Fruit fly (Drosophila melanogaster) whole organism, embryonic: Measurements from ENCODE around the gene Spn28Dc.
A peak's percentile ranks its signal among the peaks of the same experiment; 100 is the strongest.

ENCODE experiments used
- C15 ChIP-seq: fragments of 200-800 bp; sonication (Bioruptor generic); IDR thresholded peaks from 3 replicates; pipeline ENCODE4 v1.3.6; 2022; ENCODE audit warnings: missing biosample characterization, missing genetic modification characterization
- CG10267 ChIP-seq: fragments of 200-800 bp; sonication (Bioruptor generic); optimal IDR thresholded peaks from 2 replicates; lab custom pipeline; 2018; ENCODE audit warnings: missing biosample characterization, mild to moderate bottlenecking, missing genetic modification characterization, moderate library complexity
- CG11456 ChIP-seq: fragments of 200-800 bp; sonication (Bioruptor generic); IDR thresholded peaks from 3 replicates; pipeline ENCODE4 v1.3.6; 2022; ENCODE audit warnings: missing biosample characterization, missing genetic modification characterization
- CG13775 ChIP-seq: fragments of 200-800 bp; sonication (Bioruptor generic); optimal IDR thresholded peaks from 3 replicates; lab custom pipeline; 2017; ENCODE audit warnings: missing biosample characterization, mild to moderate bottlenecking, missing genetic modification characterization
- CG13894 ChIP-seq: fragments of 200-800 bp; sonication (Bioruptor generic); optimal IDR thresholded peaks from 3 replicates; lab custom pipeline; 2018; ENCODE audit warnings: missing biosample characterization, mild to moderate bottlenecking, missing genetic modification characterization, moderate library complexity
- CG14667 ChIP-seq: fragments of 200-800 bp; sonication (Bioruptor generic); IDR thresholded peaks from 2 replicates; pipeline ENCODE4 v1.3.6; 2022; ENCODE audit warnings: missing biosample characterization, missing genetic modification characterization
- CG17328 ChIP-seq: fragments of 200-800 bp; sonication (Bioruptor generic); IDR thresholded peaks from 2 replicates; pipeline ENCODE4 v1.3.6; 2022; ENCODE audit warnings: missing biosample characterization, missing genetic modification characterization
- CG1832 ChIP-seq: fragments of 200-800 bp; sonication (Bioruptor generic); optimal IDR thresholded peaks from 2 replicates; lab custom pipeline; 2017; ENCODE audit warnings: missing biosample characterization, mild to moderate bottlenecking, missing genetic modification characterization, inconsistent platforms
- CG2129 ChIP-seq: fragments of 200-800 bp; sonication (Bioruptor generic); IDR thresholded peaks from 2 replicates; pipeline ENCODE4 v1.3.6; 2022; ENCODE audit warnings: missing biosample characterization, missing genetic modification characterization; ENCODE audit not compliant: partially characterized antibody
- CG2199 ChIP-seq: fragments of 200-800 bp; sonication (Bioruptor generic); IDR thresholded peaks from 3 replicates; pipeline ENCODE4 v1.3.6; 2022; ENCODE audit warnings: missing biosample characterization, missing genetic modification characterization
- CG42726 ChIP-seq: fragments of 200-800 bp; sonication (Bioruptor generic); IDR thresholded peaks from 2 replicates; pipeline ENCODE4 v1.3.6; 2022; ENCODE audit warnings: missing biosample characterization, missing genetic modification characterization; ENCODE audit not compliant: partially characterized antibody
- CG6689 ChIP-seq: fragments of 200-800 bp; sonication (Bioruptor generic); IDR thresholded peaks from 2 replicates; pipeline ENCODE4 v1.3.6; 2022; ENCODE audit warnings: missing biosample characterization, missing genetic modification characterization
- CG7963 ChIP-seq: fragments of 200-800 bp; sonication (Bioruptor generic); IDR thresholded peaks from 3 replicates; pipeline ENCODE4 v1.3.6; 2022; ENCODE audit warnings: missing biosample characterization, missing genetic modification characterization; ENCODE audit not compliant: partially characterized antibody
- Deaf1 ChIP-seq: fragments of 200-800 bp; optimal IDR thresholded peaks from 3 replicates; lab custom pipeline; 2019; ENCODE audit warnings: missing biosample characterization, mild to moderate bottlenecking, missing genetic modification characterization, moderate library complexity
- Dip2 ChIP-seq: fragments of 200-800 bp; sonication (Bioruptor generic); IDR thresholded peaks from 2 replicates; pipeline ENCODE4 v1.3.6; 2022; ENCODE audit warnings: missing biosample characterization, missing genetic modification characterization
- Doc2 ChIP-seq: fragments of 200-800 bp; sonication (Bioruptor generic); IDR thresholded peaks from 2 replicates; pipeline ENCODE4 v1.3.6; 2022; ENCODE audit warnings: missing biosample characterization, missing genetic modification characterization
- Drgx ChIP-seq: fragments of 200-800 bp; sonication (Bioruptor generic); IDR thresholded peaks from 2 replicates; pipeline ENCODE4 v1.3.6; 2022; ENCODE audit warnings: missing biosample characterization, missing genetic modification characterization
- Ets65A ChIP-seq: fragments of 200-800 bp; sonication (Bioruptor generic); peaks from one replicate; lab custom pipeline; 2016; ENCODE audit warnings: missing biosample characterization, missing genetic modification characterization
- HmgZ ChIP-seq: fragments of 200-800 bp; sonication (Bioruptor generic); optimal IDR thresholded peaks from 2 replicates; lab custom pipeline; 2018; ENCODE audit warnings: missing biosample characterization, mild to moderate bottlenecking, missing genetic modification characterization
- Jarid2 ChIP-seq: fragments of 200-800 bp; sonication (Bioruptor generic); optimal IDR thresholded peaks from 3 replicates; lab custom pipeline; 2017; ENCODE audit warnings: mild to moderate bottlenecking, missing biosample characterization, missing genetic modification reagents, missing genetic modification characterization
- NFAT ChIP-seq: fragments of 200-800 bp; sonication (Bioruptor generic); IDR thresholded peaks from 2 replicates; pipeline ENCODE4 v1.3.6; 2022; ENCODE audit warnings: missing biosample characterization, missing genetic modification characterization
- Scr ChIP-seq: fragments of 200-800 bp; sonication (Bioruptor generic); IDR thresholded peaks from 2 replicates; pipeline ENCODE4 v1.3.6; 2022; ENCODE audit warnings: missing biosample characterization, missing genetic modification characterization; ENCODE audit not compliant: partially characterized antibody
- Tbp ChIP-seq: fragments of >200 bp; optimal IDR thresholded peaks from 2 replicates; lab custom pipeline; 2018; ENCODE audit warnings: missing biosample characterization, missing genetic modification characterization
- abd-A ChIP-seq: fragments of 200-800 bp; sonication (Bioruptor generic); optimal IDR thresholded peaks from 3 replicates; lab custom pipeline; 2019; ENCODE audit warnings: missing biosample characterization, mild to moderate bottlenecking, missing genetic modification characterization, moderate library complexity
- ac ChIP-seq: fragments of 200-800 bp; sonication (Bioruptor generic); optimal IDR thresholded peaks from 3 replicates; lab custom pipeline; 2017; ENCODE audit warnings: missing biosample characterization, mild to moderate bottlenecking, missing genetic modification characterization
- bcd ChIP-seq: fragments of 200-800 bp; sonication (Bioruptor generic); optimal IDR thresholded peaks from 2 replicates; lab custom pipeline; 2017; ENCODE audit warnings: missing biosample characterization, mild to moderate bottlenecking, missing genetic modification characterization
- bsh ChIP-seq, 2 experiments: fragments of 200-800 bp; sonication (Bioruptor generic); optimal IDR thresholded peaks; 2 replicates each; lab custom pipeline; 2017 to 2018; ENCODE audit warnings: mild to moderate bottlenecking in 2 of 2, missing biosample characterization in 2 of 2, missing genetic modification characterization in 2 of 2, moderate library complexity in 1 of 2
- cwo ChIP-seq: fragments of 200-800 bp; sonication (Bioruptor generic); optimal IDR thresholded peaks from 3 replicates; lab custom pipeline; 2017; ENCODE audit warnings: missing biosample characterization, missing genetic modification characterization, mild to moderate bottlenecking, moderate library complexity, missing genetic modification reagents
- dmrt11E ChIP-seq: fragments of 200-800 bp; sonication (Bioruptor generic); optimal IDR thresholded peaks from 3 replicates; lab custom pipeline; 2018; ENCODE audit warnings: missing biosample characterization, mild to moderate bottlenecking, missing genetic modification characterization, moderate library complexity
- exex ChIP-seq: fragments of 200-800 bp; sonication (Bioruptor generic); optimal IDR thresholded peaks from 4 replicates; lab custom pipeline; 2018; ENCODE audit warnings: missing biosample characterization, mild to moderate bottlenecking, missing genetic modification characterization, moderate library complexity
- her ChIP-seq: fragments of 200-800 bp; sonication (Bioruptor generic); optimal IDR thresholded peaks from 2 replicates; lab custom pipeline; 2016; ENCODE audit warnings: missing biosample characterization, missing genetic modification characterization
- hkb ChIP-seq, 2 experiments: fragments of 200-800 bp in 1 of 2; fragments of >200 bp in 1 of 2; sonication (Bioruptor generic) in 1 of 2; IDR thresholded peaks in 1 of 2; optimal IDR thresholded peaks in 1 of 2; 2 replicates each; pipeline versions ENCODE4 v1.3.6 to Lab custom; 2017 to 2022; ENCODE audit warnings: missing biosample characterization in 1 of 2, missing genetic modification characterization in 1 of 2
- hth ChIP-seq: fragments of >200 bp; optimal IDR thresholded peaks from 2 replicates; lab custom pipeline; 2017; ENCODE audit warnings: inconsistent platforms
- ken ChIP-seq: fragments of 200-800 bp; sonication (Bioruptor generic); IDR thresholded peaks from 3 replicates; pipeline ENCODE4 v1.3.6; 2022; ENCODE audit warnings: missing biosample characterization, missing genetic modification characterization
- odd ChIP-seq: fragments of 200-800 bp; sonication (Bioruptor generic); optimal IDR thresholded peaks from 2 replicates; lab custom pipeline; 2017; ENCODE audit warnings: missing biosample characterization, mild to moderate bottlenecking, missing genetic modification characterization
- org-1 ChIP-seq: fragments of 200-800 bp; sonication (Bioruptor generic); optimal IDR thresholded peaks from 2 replicates; lab custom pipeline; 2017; ENCODE audit warnings: missing biosample characterization, missing genetic modification characterization
- p53 ChIP-seq: fragments of 200-800 bp; sonication (Bioruptor generic); optimal IDR thresholded peaks from 2 replicates; lab custom pipeline; 2016; ENCODE audit warnings: missing biosample characterization, missing genetic modification characterization
- prd ChIP-seq, 3 experiments: fragments of >200 bp in 2 of 3; fragments of 200-800 bp in 1 of 3; sonication (Bioruptor generic) in 1 of 3; optimal IDR thresholded peaks in 2 of 3; IDR thresholded peaks in 1 of 3; 2 replicates in 2 of 3; 3 replicates in 1 of 3; pipeline versions ENCODE4 v1.3.6 to Lab custom; 2017 to 2022; ENCODE audit warnings: missing biosample characterization in 1 of 3, missing genetic modification characterization in 1 of 3
- ssp ChIP-seq: fragments of 200-800 bp; sonication (Bioruptor generic); IDR thresholded peaks from 2 replicates; pipeline ENCODE4 v1.3.6; 2022; ENCODE audit warnings: missing biosample characterization, missing genetic modification characterization
- tup ChIP-seq: fragments of 200-800 bp; sonication (Bioruptor generic); optimal IDR thresholded peaks from 2 replicates; lab custom pipeline; 2016; ENCODE audit warnings: missing biosample characterization, mild to moderate bottlenecking, missing genetic modification characterization, moderate library complexity
- vvl ChIP-seq: fragments of 200-800 bp; sonication (Bioruptor generic); IDR thresholded peaks from 2 replicates; pipeline ENCODE4 v1.3.6; 2022; ENCODE audit warnings: missing biosample characterization, missing genetic modification characterization
- wek ChIP-seq: fragments of 200-800 bp; sonication (Bioruptor generic); optimal IDR thresholded peaks from 3 replicates; lab custom pipeline; 2018; ENCODE audit warnings: missing biosample characterization, mild to moderate bottlenecking, missing genetic modification characterization, moderate library complexity

The Spn28Dc gene

DNA sequence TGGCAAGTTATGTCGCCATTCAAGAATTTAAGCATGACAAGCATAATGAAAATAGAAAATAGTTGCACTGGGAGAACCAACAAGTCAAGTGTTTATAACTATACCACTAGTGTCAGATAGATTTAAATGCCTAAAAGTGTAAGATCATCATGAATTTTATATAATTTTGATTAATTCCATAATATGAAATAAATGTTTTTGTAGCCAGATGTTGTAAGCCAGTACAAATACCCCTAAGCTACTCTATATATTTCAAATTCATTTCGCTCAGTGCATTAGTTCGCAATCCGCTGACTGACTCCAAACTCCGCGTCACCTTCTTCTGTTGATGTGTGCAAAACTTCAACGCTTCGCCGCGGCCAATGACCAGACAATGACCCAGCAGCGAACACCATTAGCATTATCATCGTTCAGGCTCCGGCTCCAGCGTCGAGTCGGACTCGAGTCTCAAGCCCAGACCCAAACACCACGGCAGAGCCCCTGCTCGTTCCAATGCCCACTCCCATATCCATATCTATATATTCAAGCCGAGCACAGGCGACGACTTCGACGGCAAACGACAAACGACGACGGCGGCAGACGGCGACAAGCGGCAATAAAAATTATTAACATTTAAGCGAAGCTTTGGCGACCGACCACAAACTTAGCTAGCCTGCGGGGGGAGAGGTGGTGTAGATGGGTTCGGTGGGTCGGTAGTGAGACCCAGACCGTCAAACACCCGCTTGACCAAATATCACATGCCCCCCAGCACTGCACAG is 50.5 kb downstream of the Spn28Dc start (continued):
- TF ChIP-seq Jarid2 (GFP tag; lab: Kevin White, UChicago): no peak
- TF ChIP-seq org-1 (GFP tag; lab: Kevin White, UChicago): no peak
- no peak for TF ChIP-seq bsh (GFP tag; optimal IDR thresholded peaks at IDR 0.05; lab: Kevin White, UChicago)
- TF ChIP-seq CG7963 (GFP tag; lab: Robert Waterston, UW): no peak
- TF ChIP-seq prd (optimal IDR thresholded peaks at IDR 0.05; lab: Kevin White, UChicago): no peak
- no peak for TF ChIP-seq prd (GFP tag; IDR thresholded peaks at IDR 0.05; lab: Robert Waterston, UW)
- no peak for TF ChIP-seq dmrt11E
- TF ChIP-seq Ets65A (GFP tag; lab: Kevin White, UChicago): no peak
- peak; percentile 29; the same call in 1 of the 2 replicates for TF ChIP-seq NFAT (GFP tag; lab: Robert Waterston, UW)
- TF ChIP-seq her (GFP tag; lab: Kevin White, UChicago): no peak
- no peak for TF ChIP-seq hkb (optimal IDR thresholded peaks at IDR 0.05; lab: Kevin White, UChicago)
- TF ChIP-seq hkb (GFP tag; IDR thresholded peaks at IDR 0.05; lab: Robert Waterston, UW): no peak
- TF ChIP-seq CG13894 (tag; lab: Kevin White, UChicago): peak; percentile 81
- TF ChIP-seq tup: no peak
- TF ChIP-seq Tbp (GFP tag; lab: Kevin White, UChicago): no peak
- no peak for TF ChIP-seq C15 (GFP tag; lab: Robert Waterston, UW)
- TF ChIP-seq p53: no peak
- TF ChIP-seq CG2199: 0 out of 3 replicates have a peak, but pooled peaks have one; percentile 30
- TF ChIP-seq CG14667 (GFP tag; lab: Robert Waterston, UW): no peak
- no peak for TF ChIP-seq ssp (GFP tag; lab: Robert Waterston, UW)
- TF ChIP-seq bcd (GFP tag; lab: Kevin White, UChicago): no peak
- TF ChIP-seq Scr: no peak
- TF ChIP-seq Doc2 (GFP tag; lab: Robert Waterston, UW): no peak
- TF ChIP-seq Dip2 (GFP tag; lab: Robert Waterston, UW): no peak
- TF ChIP-seq HmgZ (tag; lab: Kevin White, UChicago): no peak
- TF ChIP-seq CG1832 (GFP tag; lab: Kevin White, UChicago): no peak
- TF ChIP-seq Deaf1 (tag; lab: Kevin White, UChicago): peak; percentile 87
- no peak for TF ChIP-seq CG10267
- no peak for TF ChIP-seq cwo (GFP tag; lab: Kevin White, UChicago)
- TF ChIP-seq CG17328 (GFP tag; lab: Robert Waterston, UW): no peak
- TF ChIP-seq abd-A (tag; lab: Kevin White, UChicago): peak; percentile 92
- TF ChIP-seq CG2129 (GFP tag; lab: Robert Waterston, UW): no peak
- no peak for TF ChIP-seq CG13775
- TF ChIP-seq odd (GFP tag; lab: Kevin White, UChicago): no peak
- peak; percentile 42; the same call in 1 of the 2 replicates for TF ChIP-seq vvl (GFP tag; lab: Robert Waterston, UW)
- TF ChIP-seq ac: no peak
- TF ChIP-seq CG11456 (GFP tag; lab: Robert Waterston, UW): no peak
- no peak for TF ChIP-seq exex (tag; lab: Kevin White, UChicago)
- peak; percentile 60; the same call in 1 of the 2 replicates for TF ChIP-seq Drgx (GFP tag; lab: Robert Waterston, UW)
- TF ChIP-seq wek (GFP tag; lab: Kevin White, UChicago): no peak
- TF ChIP-seq ken (GFP tag; lab: Robert Waterston, UW): no peak
- no peak for TF ChIP-seq CG6689 (GFP tag; lab: Robert Waterston, UW)
- TF ChIP-seq hth: no peak
- no peak for TF ChIP-seq CG42726 (GFP tag; lab: Robert Waterston, UW)
